Worm (Caenorhabditis elegans) whole organism, L3 larva: ENCODE measurements around the gene ril-1.

Experiments used
- ama-1 ChIP-seq: fragments of 150-350 bp; optimal IDR thresholded peaks from 2 replicates; lab custom pipeline; 2018
- ceh-16 ChIP-seq: sonication (generic microtip); optimal IDR thresholded peaks from 2 replicates; lab custom pipeline; 2017; ENCODE audit warnings: missing biosample characterization, missing genetic modification characterization
- ceh-82 ChIP-seq: fragments of 150-350 bp; optimal IDR thresholded peaks from 2 replicates; lab custom pipeline; 2014; ENCODE audit warnings: missing biosample characterization, missing genetic modification characterization
- egl-27 ChIP-seq: sonication (generic microtip); optimal IDR thresholded peaks from 4 replicates; lab custom pipeline; 2017; ENCODE audit warnings: missing biosample characterization, missing genetic modification reagents, missing genetic modification characterization
- hmg-11 ChIP-seq: sonication (generic microtip); optimal IDR thresholded peaks from 2 replicates; lab custom pipeline; 2016; ENCODE audit warnings: missing genetic modification characterization, missing compliant biosample characterization
- mdl-1 ChIP-seq: fragments of 150-350 bp; optimal IDR thresholded peaks from 2 replicates; lab custom pipeline; 2014; ENCODE audit warnings: missing biosample characterization, missing genetic modification characterization
- pqm-1 ChIP-seq: fragments of 150-350 bp; optimal IDR thresholded peaks from 2 replicates; lab custom pipeline; 2017; ENCODE audit warnings: missing biosample characterization, missing genetic modification characterization, inconsistent platforms
- sea-2 ChIP-seq: fragments of 150-350 bp; sonication (generic microtip); optimal IDR thresholded peaks from 4 replicates; lab custom pipeline; 2014; ENCODE audit warnings: missing biosample characterization, missing genetic modification reagents, missing genetic modification characterization
- snpc-4 ChIP-seq: fragments of 150-350 bp; optimal IDR thresholded peaks from 2 replicates; lab custom pipeline; 2014; ENCODE audit warnings: missing biosample characterization, missing genetic modification characterization
- tbx-2 ChIP-seq: sonication (generic microtip); optimal IDR thresholded peaks from 2 replicates; lab custom pipeline; 2016; ENCODE audit warnings: mild to moderate bottlenecking, missing genetic modification characterization, missing compliant biosample characterization
- unc-62 ChIP-seq: fragments of 150-350 bp; sonication (generic microtip); optimal IDR thresholded peaks from 4 replicates; lab custom pipeline; 2014; ENCODE audit warnings: missing biosample characterization, missing genetic modification reagents, missing genetic modification characterization
- ztf-11 ChIP-seq: fragments of 150-350 bp; optimal IDR thresholded peaks from 2 replicates; lab custom pipeline; 2014; ENCODE audit warnings: missing biosample characterization, missing genetic modification characterization

ce11 chrV:14478979-14479378, 45.0 kb downstream of the ril-1 start, which contains the start of gene clec-55:
- TF ChIP-seq ceh-82 (tag; lab: Kevin White, UChicago) (no peak), snpc-4 (tag; lab: Kevin White, UChicago) (no peak), ama-1 (lab: Kevin White, UChicago) (no peak), unc-62 (GFP tag; lab: Kevin White, UChicago) (no peak), ztf-11 (tag; lab: Kevin White, UChicago) (no peak), egl-27 (no peak), mdl-1 (no peak), hmg-11 (tag; lab: Kevin White, UChicago) (no peak), tbx-2 (tag; lab: Kevin White, UChicago) (no peak), ceh-16 (tag; lab: Kevin White, UChicago) (no peak), sea-2 (no peak), pqm-1 (tag; lab: Kevin White, UChicago) (no peak)
